Worm (Caenorhabditis elegans) whole organism, L4 larva: Measurements from ENCODE around the gene fozi-1.

ENCODE experiments used
- F10B5.3 ChIP-seq: sonication (generic microtip); optimal IDR thresholded peaks from 2 replicates; lab custom pipeline; 2016; ENCODE audit warnings: mild to moderate bottlenecking, missing genetic modification characterization, missing compliant biosample characterization
- F44E2.7 ChIP-seq: fragments of 200-800 bp; sonication (Bioruptor generic); IDR thresholded peaks from 2 replicates; pipeline ENCODE4 v2.1.2; 2022; ENCODE audit warnings: missing genetic modification characterization, missing compliant biosample characterization
- F49E8.2 ChIP-seq: sonication (generic microtip); optimal IDR thresholded peaks from 2 replicates; lab custom pipeline; 2016; ENCODE audit warnings: missing compliant biosample characterization, mild to moderate bottlenecking, missing genetic modification characterization, borderline replicate concordance
- T20F7.1 ChIP-seq: fragments of 200-800 bp; sonication (Bioruptor generic); optimal IDR thresholded peaks from 2 replicates; lab custom pipeline; 2018; ENCODE audit warnings: mild to moderate bottlenecking, missing genetic modification characterization, missing compliant biosample characterization
- Y105C5A.15 ChIP-seq: fragments of 200-800 bp; sonication (Bioruptor generic); IDR thresholded peaks from 2 replicates; pipeline ENCODE4 v1.3.6; 2022; ENCODE audit warnings: missing genetic modification characterization, missing compliant biosample characterization
- ZK546.5 ChIP-seq, 2 experiments: sonication (generic microtip); optimal IDR thresholded peaks; 2 replicates each; lab custom pipeline; 2017; ENCODE audit warnings: missing biosample characterization in 2 of 2, missing genetic modification characterization in 2 of 2
- aha-1 ChIP-seq: fragments of 150-350 bp; peaks from one replicate; lab custom pipeline; 2014; ENCODE audit warnings: missing biosample characterization, missing genetic modification characterization
- attf-4 ChIP-seq: sonication (generic microtip); optimal IDR thresholded peaks from 3 replicates; lab custom pipeline; 2017; ENCODE audit warnings: missing biosample characterization, missing genetic modification characterization
- ctbp-1 ChIP-seq: fragments of 200-800 bp; sonication (Bioruptor generic); IDR thresholded peaks from 2 replicates; pipeline ENCODE4 v1.3.6; 2022; ENCODE audit warnings: missing genetic modification reagents, missing genetic modification characterization, missing compliant biosample characterization
- daf-16 ChIP-seq, 3 experiments: sonication (generic microtip); optimal IDR thresholded peaks; 2 replicates each; lab custom pipeline; 2016 to 2017; ENCODE audit warnings: missing genetic modification characterization in 3 of 3, missing genetic modification reagents in 3 of 3, mild to moderate bottlenecking in 2 of 3, missing compliant biosample characterization in 2 of 3, missing biosample characterization in 1 of 3, moderate library complexity in 1 of 3
- daf-19 ChIP-seq: fragments of 200-800 bp; sonication (Bioruptor generic); conservative IDR thresholded peaks from 2 replicates; pipeline ENCODE4 v1.3.6; 2022; ENCODE audit warnings: missing genetic modification characterization, missing compliant biosample characterization
- daf-8 ChIP-seq: fragments of 200-800 bp; sonication (Bioruptor generic); IDR thresholded peaks from 2 replicates; pipeline ENCODE4 v1.3.6; 2022; ENCODE audit warnings: missing genetic modification characterization, missing compliant biosample characterization
- dmd-8 ChIP-seq: fragments of 200-800 bp; sonication (Bioruptor generic); IDR thresholded peaks from 2 replicates; pipeline ENCODE4 v1.3.6; 2022; ENCODE audit warnings: missing genetic modification characterization, missing compliant biosample characterization
- dve-1 ChIP-seq: sonication (generic microtip); optimal IDR thresholded peaks from 2 replicates; lab custom pipeline; 2017; ENCODE audit warnings: antibody characterized with exemption, mild to moderate bottlenecking, missing genetic modification characterization, missing compliant biosample characterization; ENCODE audit not compliant: insufficient read depth
- gei-8 ChIP-seq: fragments of 200-800 bp; sonication (Bioruptor generic); optimal IDR thresholded peaks from 2 replicates; lab custom pipeline; 2018; ENCODE audit warnings: mild to moderate bottlenecking, missing genetic modification characterization, missing compliant biosample characterization
- hif-1 ChIP-seq, 2 experiments: sonication (generic microtip); optimal IDR thresholded peaks; 2 replicates each; lab custom pipeline; 2016 to 2017; ENCODE audit warnings: missing compliant biosample characterization in 2 of 2, missing genetic modification characterization in 2 of 2, missing genetic modification reagents in 2 of 2, missing genotype in 2 of 2, mild to moderate bottlenecking in 1 of 2
- hlh-11 ChIP-seq: fragments of 200-800 bp; sonication (Bioruptor generic); optimal IDR thresholded peaks from 2 replicates; lab custom pipeline; 2018; ENCODE audit warnings: mild to moderate bottlenecking, missing genetic modification characterization, missing compliant biosample characterization
- hlh-30 ChIP-seq: sonication (generic microtip); optimal IDR thresholded peaks from 2 replicates; lab custom pipeline; 2017; ENCODE audit warnings: antibody characterized with exemption, mild to moderate bottlenecking, missing genetic modification characterization, missing compliant biosample characterization; ENCODE audit not compliant: insufficient read depth
- hmg-1.1 ChIP-seq: fragments of 200-800 bp; sonication (Bioruptor generic); IDR thresholded peaks from 2 replicates; pipeline ENCODE4 v1.3.6; 2022; ENCODE audit warnings: missing genetic modification reagents, missing genetic modification characterization, missing compliant biosample characterization
- jun-1 ChIP-seq: fragments of 150-350 bp; optimal IDR thresholded peaks from 2 replicates; lab custom pipeline; 2014; ENCODE audit warnings: missing biosample characterization, missing genetic modification reagents, missing genetic modification characterization
- lin-39 ChIP-seq: fragments of 150-350 bp; optimal IDR thresholded peaks from 2 replicates; lab custom pipeline; 2014; ENCODE audit warnings: missing biosample characterization, missing genetic modification reagents, missing genetic modification characterization
- madf-9 ChIP-seq: fragments of 200-800 bp; sonication (Bioruptor generic); conservative IDR thresholded peaks from 2 replicates; pipeline ENCODE4 v1.3.6; 2022; ENCODE audit warnings: missing genetic modification reagents, missing genetic modification characterization, missing compliant biosample characterization
- mdt-29 ChIP-seq: fragments of 200-800 bp; sonication (Bioruptor generic); IDR thresholded peaks from 2 replicates; pipeline ENCODE4 v1.3.6; 2022; ENCODE audit warnings: missing genetic modification reagents, missing genetic modification characterization, missing compliant biosample characterization
- mxl-2 ChIP-seq: fragments of 200-800 bp; sonication (Bioruptor generic); conservative IDR thresholded peaks from 2 replicates; pipeline ENCODE4 v1.3.6; 2022; ENCODE audit warnings: missing genetic modification reagents, missing genetic modification characterization, missing compliant biosample characterization
- mxl-3 ChIP-seq: fragments of 200-800 bp; sonication (Bioruptor generic); optimal IDR thresholded peaks from 2 replicates; lab custom pipeline; 2018; ENCODE audit warnings: mild to moderate bottlenecking, missing genetic modification characterization, missing compliant biosample characterization
- nhr-102 ChIP-seq: sonication (generic microtip); optimal IDR thresholded peaks from 2 replicates; lab custom pipeline; 2016; ENCODE audit warnings: mild to moderate bottlenecking, missing genetic modification characterization, moderate library complexity, missing compliant biosample characterization
- nhr-11 ChIP-seq: fragments of 150-350 bp; optimal IDR thresholded peaks from 2 replicates; lab custom pipeline; 2014; ENCODE audit warnings: missing biosample characterization, missing genetic modification characterization
- nhr-111 ChIP-seq: fragments of 200-800 bp; sonication (Bioruptor generic); optimal IDR thresholded peaks from 2 replicates; lab custom pipeline; 2018; ENCODE audit warnings: mild to moderate bottlenecking, missing genetic modification characterization, missing compliant biosample characterization
- nhr-41 ChIP-seq: fragments of 200-800 bp; sonication (Bioruptor generic); IDR thresholded peaks from 2 replicates; pipeline ENCODE4 v1.3.6; 2022; ENCODE audit warnings: missing genetic modification reagents, missing genetic modification characterization, missing compliant biosample characterization
- nhr-42 ChIP-seq: fragments of 200-800 bp; sonication (Bioruptor generic); IDR thresholded peaks from 2 replicates; pipeline ENCODE4 v1.3.6; 2022; ENCODE audit warnings: missing genetic modification characterization, missing compliant biosample characterization
- php-3 ChIP-seq: fragments of 200-800 bp; sonication (Bioruptor generic); IDR thresholded peaks from 2 replicates; pipeline ENCODE4 v1.3.6; 2022; ENCODE audit warnings: missing genetic modification reagents, missing genetic modification characterization, missing compliant biosample characterization
- saeg-2 ChIP-seq: fragments of 200-800 bp; sonication (Bioruptor generic); IDR thresholded peaks from 2 replicates; pipeline ENCODE4 v1.3.6; 2022; ENCODE audit warnings: missing genetic modification reagents, missing genetic modification characterization, missing compliant biosample characterization
- sdz-12 ChIP-seq: fragments of 200-800 bp; sonication (Bioruptor generic); optimal IDR thresholded peaks from 2 replicates; lab custom pipeline; 2018; ENCODE audit warnings: mild to moderate bottlenecking, missing genetic modification characterization, missing compliant biosample characterization
- tra-1 ChIP-seq: fragments of 200-800 bp; sonication (Bioruptor generic); IDR thresholded peaks from 2 replicates; pipeline ENCODE4 v1.3.6; 2022; ENCODE audit warnings: missing genetic modification reagents, missing genetic modification characterization, missing compliant biosample characterization
- unc-62 ChIP-seq, 3 experiments: fragments of 150-350 bp in 1 of 3; sonication (generic microtip); optimal IDR thresholded peaks in 2 of 3; peaks in 1 of 3; 1 replicate in 1 of 3; 2 replicates in 2 of 3; lab custom pipeline; 2014 to 2017; ENCODE audit warnings: missing biosample characterization in 3 of 3, missing genetic modification characterization in 3 of 3, missing genetic modification reagents in 3 of 3, missing genotype in 1 of 3
- vab-7 ChIP-seq: fragments of 200-800 bp; sonication (Bioruptor generic); IDR thresholded peaks from 2 replicates; pipeline ENCODE4 v1.3.6; 2022; ENCODE audit warnings: missing genetic modification reagents, missing genetic modification characterization, missing compliant biosample characterization
- zfp-2 ChIP-seq: sonication (generic microtip); optimal IDR thresholded peaks from 2 replicates; lab custom pipeline; 2016; ENCODE audit warnings: mild to moderate bottlenecking, missing genetic modification characterization, missing compliant biosample characterization
- zip-2 ChIP-seq: fragments of 150-350 bp; optimal IDR thresholded peaks from 2 replicates; lab custom pipeline; 2014; ENCODE audit warnings: missing biosample characterization, missing genetic modification characterization

Gene fozi-1

DNA sequence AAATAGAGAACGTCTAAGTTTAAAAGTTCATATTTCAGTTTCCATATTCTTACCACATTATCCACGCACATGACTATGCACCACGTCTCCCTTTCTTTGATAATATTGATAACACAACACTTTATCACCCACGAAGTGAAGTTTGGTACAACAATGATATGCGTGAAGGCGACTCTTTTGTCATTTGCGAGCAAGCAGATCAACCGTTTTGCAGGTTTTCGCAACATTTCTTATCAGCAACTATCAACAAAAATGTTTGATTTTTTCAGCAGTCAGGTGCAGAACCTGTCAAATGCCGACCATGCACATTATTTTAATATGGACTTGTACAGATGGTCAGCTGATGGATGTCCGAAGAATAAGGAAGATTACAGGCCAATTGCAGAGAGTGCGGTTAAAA is 44.9 kb downstream of the fozi-1 start (continued):
- TF ChIP-seq nhr-111 (GFP tag; lab: Kevin White, UChicago), result no peak
- TF ChIP-seq nhr-41 (GFP tag; lab: Robert Waterston, UW), result peak; percentile 46; the same call in 1 of the 2 replicates
- no peak for TF ChIP-seq mxl-2
- no peak for TF ChIP-seq mdt-29
- TF ChIP-seq F49E8.2 (tag; lab: Kevin White, UChicago), result no peak
- TF ChIP-seq gei-8 (GFP tag; lab: Kevin White, UChicago), result peak; percentile 70
- TF ChIP-seq F44E2.7 (GFP tag; lab: Robert Waterston, UW), result no peak
- no peak for TF ChIP-seq jun-1 (tag; lab: Kevin White, UChicago)
- TF ChIP-seq dve-1, result peak; percentile 91

DNA sequence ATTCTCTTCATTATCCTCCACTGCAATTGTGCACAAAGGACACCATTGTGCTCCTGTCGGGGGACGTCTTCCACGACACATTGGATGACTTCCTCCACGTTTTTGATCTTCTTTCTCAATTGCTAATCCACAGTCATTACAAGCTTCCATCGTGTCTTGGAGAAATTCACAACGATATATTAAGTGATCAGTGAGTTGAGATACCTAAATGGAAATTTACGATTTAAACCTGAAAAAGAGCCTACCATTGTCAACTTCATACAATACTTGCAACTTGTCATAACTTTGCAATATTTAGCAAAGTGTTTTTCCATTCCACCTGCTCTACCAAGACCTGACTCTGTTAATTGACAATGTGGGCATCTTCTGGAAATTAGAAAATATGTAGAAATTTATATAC is 46.3 kb downstream of the fozi-1 start:
- TF ChIP-seq vab-7 (no peak), aha-1 (tag; lab: Kevin White, UChicago) (peak; percentile 93)

DNA sequence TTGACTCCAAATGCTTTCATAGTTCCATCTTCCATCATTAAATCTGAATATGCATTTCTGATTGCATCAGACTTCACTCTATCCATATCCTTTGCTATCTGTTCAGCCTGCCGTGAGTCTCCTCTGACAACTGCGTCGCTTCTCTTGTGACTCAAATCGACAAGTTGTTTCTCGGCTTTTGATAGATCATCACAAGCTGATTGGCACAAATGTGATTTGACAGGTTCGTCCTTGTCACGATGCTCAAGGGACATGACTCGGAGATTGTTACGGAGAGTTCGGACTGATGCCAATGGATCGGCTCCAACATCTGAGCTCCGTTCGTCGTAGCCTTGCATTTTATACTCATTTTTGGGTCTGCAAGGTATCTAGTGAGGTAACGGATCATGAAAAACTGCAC is 47.2 kb downstream of the fozi-1 start:
- TF ChIP-seq zfp-2 (tag; lab: Kevin White, UChicago) (no peak), unc-62 (GFP tag; optimal IDR thresholded peaks at IDR 0.05 in 1 of 2; lab: Kevin White, UChicago) (peak in 1 of 2 experiments; percentile 3), unc-62 (tag; optimal IDR thresholded peaks at IDR 0.05; lab: Kevin White, UChicago) (no peak), nhr-11 (peak; percentile 51), F49E8.2 (tag; lab: Kevin White, UChicago) (no peak), hlh-30 (tag; lab: Kevin White, UChicago) (peak; percentile 28), T20F7.1 (no peak), hlh-11 (peak; percentile 16)

DNA sequence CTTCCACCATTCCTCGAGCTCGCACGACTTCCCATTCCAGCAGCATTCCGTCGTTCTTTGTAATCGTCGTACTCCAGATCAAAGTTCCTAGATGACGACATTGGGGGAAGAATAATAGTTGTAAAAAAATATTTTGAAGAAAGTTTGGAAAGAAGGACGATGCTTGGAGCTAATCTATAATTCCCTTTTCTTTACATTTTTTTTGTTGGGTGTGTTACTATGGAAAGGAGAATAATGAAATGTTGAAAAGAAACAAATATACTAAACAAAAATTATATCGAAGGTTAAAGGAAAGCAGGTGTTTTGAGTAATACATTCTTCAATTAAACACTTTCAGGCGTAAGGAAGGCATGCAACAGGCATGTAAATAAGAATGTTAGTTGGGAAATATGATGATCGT is 47.7 kb downstream of the fozi-1 start, which contains the start of gene C40H1.3:
Gene C40H1.3, minus strand, starts transcription at position 101 of the 400 bp plus-strand sequence.
- TF ChIP-seq php-3 (GFP tag; lab: Robert Waterston, UW), result no peak
- TF ChIP-seq saeg-2 (GFP tag; lab: Robert Waterston, UW), result no peak
- TF ChIP-seq attf-4 (tag; lab: Kevin White, UChicago), result no peak
- no peak for TF ChIP-seq mxl-3
- no peak for TF ChIP-seq hmg-1.1 (GFP tag; lab: Robert Waterston, UW)
- no peak for TF ChIP-seq zip-2 (tag; lab: Kevin White, UChicago)
- TF ChIP-seq tra-1 (GFP tag; lab: Robert Waterston, UW), result no peak
- no peak for TF ChIP-seq mdt-29
- TF ChIP-seq sdz-12 (GFP tag; lab: Kevin White, UChicago), result no peak
- TF ChIP-seq ZK546.5 (tag; optimal IDR thresholded peaks at IDR 0.05; lab: Kevin White, UChicago), result no peak
- TF ChIP-seq Y105C5A.15 (GFP tag; lab: Robert Waterston, UW), result no peak
- TF ChIP-seq gei-8 (GFP tag; lab: Kevin White, UChicago), result no peak
- no peak for TF ChIP-seq nhr-41 (GFP tag; lab: Robert Waterston, UW)
- no peak for TF ChIP-seq daf-16 (GFP tag; optimal IDR thresholded peaks at IDR 0.05; lab: Kevin White, UChicago)
- no peak for TF ChIP-seq daf-16 (tag; optimal IDR thresholded peaks at IDR 0.05; lab: Kevin White, UChicago)

DNA sequence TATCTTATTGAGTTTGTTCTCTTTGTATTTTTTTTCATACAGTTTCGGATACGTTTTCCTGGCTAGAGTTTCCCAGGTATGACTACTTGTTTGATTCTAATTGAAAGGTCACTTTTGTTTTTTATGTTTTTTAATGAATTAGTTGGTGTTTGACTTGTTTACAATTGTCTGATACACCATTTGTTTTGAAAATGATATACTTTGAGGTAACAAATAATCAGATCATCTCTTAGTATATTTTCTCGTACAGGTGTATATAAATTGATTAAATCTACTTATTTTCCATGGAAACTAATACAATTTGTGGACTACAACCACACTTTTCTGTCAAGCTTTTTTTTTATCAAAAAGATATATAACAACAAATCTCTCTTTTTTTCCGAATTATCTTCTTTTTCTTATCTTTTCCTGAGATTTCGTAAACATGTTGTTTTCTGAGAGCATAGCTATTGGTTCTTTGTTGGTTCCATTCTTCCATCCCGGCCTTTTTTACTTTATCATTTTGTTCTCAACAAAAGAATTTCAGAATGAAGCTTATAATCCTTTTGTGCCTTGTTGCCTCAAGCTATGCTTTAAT is 48.3 kb downstream of the fozi-1 start, which contains the start of gene ttr-5:
Gene ttr-5, plus strand, starts transcription at position 527 of the 577 bp plus-strand sequence.
- TF ChIP-seq hif-1 (tag; optimal IDR thresholded peaks at IDR 0.05; lab: Kevin White, UChicago), result no peak
- TF ChIP-seq F10B5.3 (tag; lab: Kevin White, UChicago), result no peak
- TF ChIP-seq dmd-8 (GFP tag; lab: Robert Waterston, UW), result no peak
- no peak for TF ChIP-seq nhr-102
- no peak for TF ChIP-seq vab-7
- TF ChIP-seq madf-9, result no peak
- no peak for TF ChIP-seq daf-8 (GFP tag; lab: Robert Waterston, UW)
- no peak for TF ChIP-seq lin-39 (tag; lab: Kevin White, UChicago)
- no peak for TF ChIP-seq ctbp-1 (GFP tag; lab: Robert Waterston, UW)
- peak in 1 of 2 experiments; percentile 62 for TF ChIP-seq daf-16 (GFP tag; optimal IDR thresholded peaks at IDR 0.05; lab: Kevin White, UChicago)
- TF ChIP-seq daf-16 (tag; optimal IDR thresholded peaks at IDR 0.05; lab: Kevin White, UChicago), result no peak
- peak; percentile 91 for TF ChIP-seq aha-1 (tag; lab: Kevin White, UChicago)
- TF ChIP-seq daf-19 (GFP tag; lab: Robert Waterston, UW), result no peak
- TF ChIP-seq nhr-42 (GFP tag; lab: Robert Waterston, UW), result no peak
